Worm (Caenorhabditis elegans): ENCODE measurements around the gene col-41.

DNA sequence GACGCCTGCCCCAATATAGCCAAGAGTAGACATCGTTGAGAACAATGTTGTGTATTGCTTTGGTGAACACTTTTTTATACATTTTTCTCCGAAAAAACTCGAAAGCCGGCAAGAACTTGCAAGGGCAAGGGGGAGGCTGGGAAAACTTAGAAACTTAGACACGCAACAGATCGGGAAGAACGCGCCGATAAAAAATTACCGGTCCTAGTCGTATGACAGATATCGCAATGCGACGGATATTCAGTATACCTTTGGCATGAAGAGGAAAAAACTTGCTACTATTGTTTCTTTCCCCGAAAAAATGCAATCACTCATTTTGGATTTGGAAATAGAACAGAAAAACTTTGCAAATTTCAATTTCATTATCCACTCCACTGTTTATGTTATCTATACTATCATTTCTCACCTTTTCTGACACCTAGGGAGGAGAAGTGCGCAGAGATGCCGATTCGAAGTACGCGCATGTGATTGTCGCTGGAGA, at the start of gene col-41:
- TF ChIP-seq nhr-77 (tag; optimal IDR thresholded peaks at IDR 0.05) (no peak), ama-1 (optimal IDR thresholded peaks at IDR 0.05) (no peak), F13H6.1 (tag; optimal IDR thresholded peaks at IDR 0.05) (no peak), snpc-4 (tag; optimal IDR thresholded peaks at IDR 0.05) (no peak), nhr-237 (tag; optimal IDR thresholded peaks at IDR 0.05) (no peak), nhr-10 (tag; optimal IDR thresholded peaks at IDR 0.05) (no peak), lsy-2 (tag; optimal IDR thresholded peaks at IDR 0.05) (no peak)

Data from whole organism, L2 larva.